Worm (Caenorhabditis elegans): ENCODE results near the gene abts-3.

DNA sequence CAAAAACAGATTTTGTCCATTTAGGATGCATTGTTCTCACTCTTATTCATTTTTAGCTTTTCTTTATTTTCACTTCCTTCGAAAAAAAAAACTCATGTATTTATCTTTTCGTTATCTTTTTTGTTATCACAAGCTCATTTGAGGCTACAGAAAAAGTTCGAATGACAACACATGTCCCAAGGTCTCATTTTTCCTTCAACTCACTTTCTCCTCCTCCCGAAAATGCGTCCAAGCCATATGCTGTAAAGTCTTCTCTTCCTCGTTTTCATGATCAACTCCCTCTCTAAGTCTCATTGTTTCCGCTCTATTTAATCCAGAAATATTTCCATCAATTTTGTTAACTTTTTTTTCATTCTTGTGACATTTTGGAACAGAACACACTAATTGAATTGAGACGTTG, 48.6 kb downstream of the abts-3 start:
- TF ChIP-seq ceh-79 (tag; optimal IDR thresholded peaks at IDR 0.05) (no peak), K12H6.12 (tag; optimal IDR thresholded peaks at IDR 0.05) (no peak), ama-1 (optimal IDR thresholded peaks at IDR 0.05) (no peak), ama-1 (GFP tag; optimal IDR thresholded peaks at IDR 0.05) (no peak), atf-7 (tag; optimal IDR thresholded peaks at IDR 0.05) (no peak), unc-62 (GFP tag; optimal IDR thresholded peaks at IDR 0.05) (no peak), cebp-1 (GFP tag; IDR thresholded peaks at IDR 0.05) (no peak), cebp-1 (tag; optimal IDR thresholded peaks at IDR 0.05) (no peak), sea-2 (GFP tag; IDR thresholded peaks at IDR 0.05) (no peak)

Data from whole organism, young adult.